Worm (Caenorhabditis elegans) whole organism, L3 larva: Measurements from ENCODE around the gene dpy-30.

ENCODE experiments used
- ceh-82 ChIP-seq: fragments of 150-350 bp; optimal IDR thresholded peaks from 2 replicates; lab custom pipeline; 2014; ENCODE audit warnings: missing biosample characterization, missing genetic modification characterization
- egl-27 ChIP-seq: sonication (generic microtip); optimal IDR thresholded peaks from 4 replicates; lab custom pipeline; 2017; ENCODE audit warnings: missing biosample characterization, missing genetic modification reagents, missing genetic modification characterization
- elt-2 ChIP-seq: sonication (generic microtip); optimal IDR thresholded peaks from 2 replicates; lab custom pipeline; 2016; ENCODE audit warnings: missing genetic modification reagents, mild to moderate bottlenecking, missing genetic modification characterization, missing compliant biosample characterization
- fos-1 ChIP-seq: fragments of 150-350 bp; optimal IDR thresholded peaks from 2 replicates; lab custom pipeline; 2014; ENCODE audit warnings: missing biosample characterization, missing genetic modification characterization
- lin-39 ChIP-seq: fragments of 150-350 bp; optimal IDR thresholded peaks from 2 replicates; lab custom pipeline; 2018; ENCODE audit warnings: missing biosample characterization, missing genetic modification reagents, missing genetic modification characterization
- mdl-1 ChIP-seq: fragments of 150-350 bp; optimal IDR thresholded peaks from 2 replicates; lab custom pipeline; 2014; ENCODE audit warnings: missing biosample characterization, missing genetic modification characterization
- nfya-1 ChIP-seq: sonication (generic microtip); optimal IDR thresholded peaks from 2 replicates; lab custom pipeline; 2017; ENCODE audit warnings: missing genetic modification characterization, mild to moderate bottlenecking, missing compliant biosample characterization, antibody characterized with exemption, moderate library complexity; ENCODE audit not compliant: insufficient read depth
- nhr-237 ChIP-seq: fragments of 150-350 bp; optimal IDR thresholded peaks from 2 replicates; lab custom pipeline; 2014; ENCODE audit warnings: missing biosample characterization, missing genetic modification characterization
- nhr-28 ChIP-seq: fragments of 150-350 bp; optimal IDR thresholded peaks from 2 replicates; lab custom pipeline; 2014; ENCODE audit warnings: missing biosample characterization, missing genetic modification characterization
- snpc-4 ChIP-seq: fragments of 150-350 bp; optimal IDR thresholded peaks from 2 replicates; lab custom pipeline; 2014; ENCODE audit warnings: missing biosample characterization, missing genetic modification characterization
- zag-1 ChIP-seq: fragments of 150-350 bp; optimal IDR thresholded peaks from 2 replicates; lab custom pipeline; 2014; ENCODE audit warnings: missing biosample characterization, missing genetic modification characterization

- TF ChIP-seq nhr-28 (tag; lab: Kevin White, UChicago): no peak
- no peak for TF ChIP-seq nfya-1 (tag; lab: Kevin White, UChicago)
- no peak for TF ChIP-seq lin-39
- no peak for TF ChIP-seq zag-1 (tag; lab: Kevin White, UChicago)
- no peak for TF ChIP-seq mdl-1
- no peak for TF ChIP-seq egl-27 (tag; lab: Kevin White, UChicago)
- no peak for TF ChIP-seq snpc-4 (tag; lab: Kevin White, UChicago)
- TF ChIP-seq nhr-237 (tag; lab: Kevin White, UChicago): no peak
- TF ChIP-seq ceh-82 (tag; lab: Kevin White, UChicago): no peak
- TF ChIP-seq fos-1: no peak
- TF ChIP-seq elt-2 (tag; lab: Kevin White, UChicago): no peak
Observed at ce11 chrV:12187344-12187743, 4.0 kb upstream of the dpy-30 start, which contains the start of gene ZK863.8.
